Worm (Caenorhabditis elegans) whole organism, L1 larva: ENCODE data around the gene igdb-2.

ENCODE experiments used
- C16A3.4 ChIP-seq: fragments of 150-350 bp; optimal IDR thresholded peaks from 2 replicates; lab custom pipeline; 2014; ENCODE audit warnings: missing biosample characterization, missing genetic modification characterization
- C34B4.2 ChIP-seq: sonication (generic microtip); optimal IDR thresholded peaks from 2 replicates; lab custom pipeline; 2017; ENCODE audit warnings: mild to moderate bottlenecking, missing genetic modification characterization, missing compliant biosample characterization
- F16B12.6 ChIP-seq: fragments of 150-350 bp; optimal IDR thresholded peaks from 2 replicates; lab custom pipeline; 2014; ENCODE audit warnings: missing biosample characterization, missing genetic modification characterization
- aha-1 ChIP-seq: fragments of 150-350 bp; optimal IDR thresholded peaks from 2 replicates; lab custom pipeline; 2014; ENCODE audit warnings: missing biosample characterization, missing genetic modification characterization
- alr-1 ChIP-seq: fragments of 200-800 bp; sonication (Bioruptor generic); optimal IDR thresholded peaks from 2 replicates; lab custom pipeline; 2018; ENCODE audit warnings: borderline replicate concordance, mild to moderate bottlenecking, missing genetic modification characterization, missing compliant biosample characterization
- aly-2 ChIP-seq: fragments of 150-350 bp; optimal IDR thresholded peaks from 2 replicates; lab custom pipeline; 2014; ENCODE audit warnings: missing biosample characterization, missing genetic modification characterization
- ama-1 ChIP-seq: fragments of 150-350 bp; optimal IDR thresholded peaks from 2 replicates; lab custom pipeline; 2014
- blmp-1 ChIP-seq: fragments of 150-350 bp; optimal IDR thresholded peaks from 2 replicates; lab custom pipeline; 2014; ENCODE audit warnings: missing biosample characterization, missing genetic modification characterization
- ceh-63 ChIP-seq: fragments of 200-800 bp; sonication (Bioruptor generic); optimal IDR thresholded peaks from 2 replicates; lab custom pipeline; 2018; ENCODE audit warnings: mild to moderate bottlenecking, missing genetic modification characterization, missing compliant biosample characterization
- ceh-82 ChIP-seq, 3 experiments: fragments of 150-350 bp in 1 of 3; sonication (generic microtip) in 2 of 3; optimal IDR thresholded peaks; 2 replicates each; lab custom pipeline; 2014 to 2017; ENCODE audit warnings: missing biosample characterization in 3 of 3, missing genetic modification characterization in 3 of 3
- ceh-90 ChIP-seq: sonication (generic microtip); optimal IDR thresholded peaks from 2 replicates; lab custom pipeline; 2016; ENCODE audit warnings: missing genetic modification characterization, missing compliant biosample characterization
- ces-1 ChIP-seq: fragments of 150-350 bp; optimal IDR thresholded peaks from 2 replicates; lab custom pipeline; 2014; ENCODE audit warnings: missing biosample characterization, missing genetic modification reagents, missing genetic modification characterization
- dpl-1 ChIP-seq, 3 experiments: fragments of 150-350 bp in 2 of 3; sonication (generic microtip) in 1 of 3; optimal IDR thresholded peaks; 2 replicates each; lab custom pipeline; 2014 to 2017; ENCODE audit warnings: missing biosample characterization in 3 of 3, missing genetic modification characterization in 3 of 3, missing genetic modification reagents in 3 of 3
- dsc-1 ChIP-seq: sonication (generic microtip); optimal IDR thresholded peaks from 2 replicates; lab custom pipeline; 2016; ENCODE audit warnings: mild to moderate bottlenecking, missing genetic modification characterization, missing compliant biosample characterization
- efl-1 ChIP-seq, 4 experiments: fragments of 150-350 bp; optimal IDR thresholded peaks in 3 of 4; peaks in 1 of 4; 1 replicate in 1 of 4; 2 replicates in 3 of 4; lab custom pipeline; 2014; ENCODE audit warnings: missing biosample characterization in 2 of 4, missing genetic modification characterization in 2 of 4, missing genetic modification reagents in 2 of 4
- egl-27 ChIP-seq, 2 experiments: fragments of 150-350 bp in 1 of 2; sonication (generic microtip); optimal IDR thresholded peaks; 3 replicates each; lab custom pipeline; 2017 to 2018; ENCODE audit warnings: missing biosample characterization in 2 of 2, missing genetic modification characterization in 2 of 2, missing genetic modification reagents in 2 of 2
- elt-2 ChIP-seq: sonication (generic microtip); optimal IDR thresholded peaks from 2 replicates; lab custom pipeline; 2016; ENCODE audit warnings: missing genetic modification characterization, mild to moderate bottlenecking, inconsistent platforms, missing compliant biosample characterization, missing genetic modification reagents
- fkh-4 ChIP-seq: sonication (generic microtip); optimal IDR thresholded peaks from 2 replicates; lab custom pipeline; 2016; ENCODE audit warnings: missing compliant biosample characterization, missing genetic modification characterization, borderline replicate concordance
- fkh-8 ChIP-seq: sonication (generic microtip); optimal IDR thresholded peaks from 2 replicates; lab custom pipeline; 2016; ENCODE audit warnings: mild to moderate bottlenecking, missing genetic modification characterization, missing compliant biosample characterization
- grh-1 ChIP-seq: fragments of 200-800 bp; sonication (Bioruptor generic); IDR thresholded peaks from 2 replicates; pipeline ENCODE4 v1.3.6; 2022; ENCODE audit warnings: missing genetic modification reagents, missing genetic modification characterization, missing compliant biosample characterization
- hlh-17 ChIP-seq: fragments of 200-800 bp; sonication (Bioruptor generic); optimal IDR thresholded peaks from 2 replicates; lab custom pipeline; 2018; ENCODE audit warnings: missing genetic modification characterization, mild to moderate bottlenecking, missing compliant biosample characterization, moderate library complexity, borderline replicate concordance
- jun-1 ChIP-seq: fragments of 150-350 bp; optimal IDR thresholded peaks from 2 replicates; lab custom pipeline; 2014; ENCODE audit warnings: missing biosample characterization, missing genetic modification reagents, missing genetic modification characterization
- lin-13 ChIP-seq: fragments of 150-350 bp; optimal IDR thresholded peaks from 2 replicates; lab custom pipeline; 2014; ENCODE audit warnings: missing biosample characterization, missing genetic modification reagents, missing genetic modification characterization
- lin-14 ChIP-seq: fragments of 200-800 bp; sonication (Bioruptor generic); optimal IDR thresholded peaks from 2 replicates; lab custom pipeline; 2018; ENCODE audit warnings: mild to moderate bottlenecking, missing genetic modification characterization, moderate library complexity, missing compliant biosample characterization
- lin-35 ChIP-seq, 2 experiments: fragments of 150-350 bp; optimal IDR thresholded peaks; 2 replicates each; lab custom pipeline; 2014; ENCODE audit warnings: missing biosample characterization in 2 of 2, missing genetic modification characterization in 2 of 2, missing genetic modification reagents in 2 of 2
- lin-39 ChIP-seq: fragments of 150-350 bp; optimal IDR thresholded peaks from 2 replicates; lab custom pipeline; 2014; ENCODE audit warnings: missing biosample characterization, missing genetic modification reagents, missing genetic modification characterization
- lir-3 ChIP-seq: sonication (generic microtip); optimal IDR thresholded peaks from 2 replicates; lab custom pipeline; 2016; ENCODE audit warnings: mild to moderate bottlenecking, missing genetic modification characterization, moderate library complexity, missing compliant biosample characterization; ENCODE audit not compliant: poor library complexity
- mdl-1 ChIP-seq, 2 experiments: fragments of 150-350 bp; optimal IDR thresholded peaks; 2 replicates each; lab custom pipeline; 2014 to 2017; ENCODE audit warnings: missing biosample characterization in 2 of 2, missing genetic modification characterization in 2 of 2, inconsistent platforms in 1 of 2
- mep-1 ChIP-seq: fragments of 150-350 bp; optimal IDR thresholded peaks from 2 replicates; lab custom pipeline; 2014; ENCODE audit warnings: missing biosample characterization, missing genetic modification characterization
- nhr-20 ChIP-seq: sonication (generic microtip); optimal IDR thresholded peaks from 2 replicates; lab custom pipeline; 2016; ENCODE audit warnings: mild to moderate bottlenecking, missing genetic modification characterization, missing compliant biosample characterization
- nhr-76 ChIP-seq: sonication (generic microtip); optimal IDR thresholded peaks from 2 replicates; lab custom pipeline; 2017; ENCODE audit warnings: missing biosample characterization, missing genetic modification characterization
- nhr-77 ChIP-seq: fragments of 150-350 bp; optimal IDR thresholded peaks from 2 replicates; lab custom pipeline; 2014; ENCODE audit warnings: missing biosample characterization, missing genetic modification characterization
- nhr-84 ChIP-seq: sonication (generic microtip); optimal IDR thresholded peaks from 2 replicates; lab custom pipeline; 2017; ENCODE audit warnings: missing biosample characterization, missing genetic modification characterization
- rnt-1 ChIP-seq: sonication (generic microtip); optimal IDR thresholded peaks from 2 replicates; lab custom pipeline; 2016; ENCODE audit warnings: mild to moderate bottlenecking, missing genetic modification characterization, moderate library complexity, missing compliant biosample characterization
- snpc-4 ChIP-seq: fragments of 150-350 bp; optimal IDR thresholded peaks from 2 replicates; lab custom pipeline; 2014; ENCODE audit warnings: missing biosample characterization, missing genetic modification characterization
- sox-4 ChIP-seq: sonication (generic microtip); optimal IDR thresholded peaks from 2 replicates; lab custom pipeline; 2016; ENCODE audit warnings: missing genetic modification characterization, missing compliant biosample characterization
- sptf-1 ChIP-seq: fragments of 150-350 bp; optimal IDR thresholded peaks from 2 replicates; lab custom pipeline; 2014; ENCODE audit warnings: missing biosample characterization, missing genetic modification characterization
- swsn-7 ChIP-seq: sonication (generic microtip); optimal IDR thresholded peaks from 2 replicates; lab custom pipeline; 2016; ENCODE audit warnings: missing genetic modification characterization, missing compliant biosample characterization
- tlp-1 ChIP-seq: fragments of 150-350 bp; optimal IDR thresholded peaks from 2 replicates; lab custom pipeline; 2014; ENCODE audit warnings: missing biosample characterization, missing genetic modification characterization
- unc-30 ChIP-seq: sonication (generic microtip); optimal IDR thresholded peaks from 2 replicates; lab custom pipeline; 2017; ENCODE audit warnings: missing biosample characterization, missing genetic modification characterization
- unc-62 ChIP-seq: fragments of 150-350 bp; optimal IDR thresholded peaks from 2 replicates; lab custom pipeline; 2014; ENCODE audit warnings: missing biosample characterization, missing genetic modification reagents, missing genetic modification characterization
- unc-86 ChIP-seq: sonication (generic microtip); optimal IDR thresholded peaks from 2 replicates; lab custom pipeline; 2016; ENCODE audit warnings: missing genetic modification characterization, missing compliant biosample characterization
- zip-4 ChIP-seq: fragments of 200-800 bp; sonication (Bioruptor generic); optimal IDR thresholded peaks from 2 replicates; lab custom pipeline; 2018; ENCODE audit warnings: mild to moderate bottlenecking, missing genetic modification characterization, moderate library complexity, missing compliant biosample characterization
- ztf-11 ChIP-seq, 2 experiments: sonication (generic microtip); optimal IDR thresholded peaks; 2 replicates each; lab custom pipeline; 2016 to 2017; ENCODE audit warnings: missing genetic modification characterization in 2 of 2, missing biosample characterization in 1 of 2, missing compliant biosample characterization in 1 of 2

Gene igdb-2

DNA sequence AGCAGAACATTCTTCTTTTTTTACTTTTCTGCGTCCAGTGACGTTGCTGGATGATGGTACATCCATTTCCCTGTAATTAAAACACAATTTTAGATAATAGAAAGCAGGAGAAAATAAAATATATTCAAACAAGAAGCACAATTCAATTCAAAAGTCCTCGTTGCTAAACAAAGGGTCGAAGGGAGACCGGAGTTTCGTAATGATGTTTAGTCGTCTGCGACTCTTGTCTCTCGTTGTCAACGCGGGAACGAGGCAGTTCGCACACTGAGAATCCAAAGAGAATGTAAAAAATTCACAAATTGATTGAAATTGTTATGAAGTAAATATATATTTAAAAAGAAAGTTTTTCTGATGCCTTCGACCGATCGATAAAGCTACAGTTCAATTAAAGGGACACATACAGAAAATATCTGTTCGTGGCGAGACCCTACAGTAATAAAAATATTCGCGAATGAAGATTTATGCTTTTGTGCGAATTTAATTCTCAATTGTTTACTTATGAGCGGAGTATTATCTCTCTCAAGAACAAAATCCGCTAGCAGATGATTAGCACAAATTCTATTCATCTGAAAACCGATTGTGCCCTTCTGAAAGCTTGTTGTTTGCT is 17.1 kb upstream of the igdb-2 start, which contains the start of gene dpy-26 (continued):
- peak; percentile 57 to 79 for TF ChIP-seq lin-35 (GFP tag; optimal IDR thresholded peaks at IDR 0.05; lab: Kevin White, UChicago)
- no peak for TF ChIP-seq nhr-76
- TF ChIP-seq lin-13 (GFP tag; lab: Kevin White, UChicago): peak; percentile 7
- no peak for TF ChIP-seq snpc-4 (tag; lab: Kevin White, UChicago)
- no peak for TF ChIP-seq C34B4.2 (tag; lab: Kevin White, UChicago)
- TF ChIP-seq elt-2 (tag; lab: Kevin White, UChicago): no peak
- peak; percentile 33 for TF ChIP-seq nhr-20 (tag; lab: Kevin White, UChicago)
- no peak for TF ChIP-seq ztf-11 (tag; optimal IDR thresholded peaks at IDR 0.05; lab: Kevin White, UChicago)
- no peak for TF ChIP-seq aha-1 (tag; lab: Kevin White, UChicago)
- TF ChIP-seq unc-62 (GFP tag; lab: Kevin White, UChicago): no peak
- TF ChIP-seq swsn-7 (tag; lab: Kevin White, UChicago): peak; percentile 26
- no peak for TF ChIP-seq lin-14 (GFP tag; lab: Kevin White, UChicago)
- TF ChIP-seq zip-4 (GFP tag; lab: Kevin White, UChicago): no peak
- TF ChIP-seq C16A3.4 (tag; lab: Kevin White, UChicago): peak; percentile 5
- peak; percentile 8 for TF ChIP-seq aly-2 (tag; lab: Kevin White, UChicago)
- TF ChIP-seq hlh-17: no peak
- TF ChIP-seq, all 84 proteins: peak for 17

ce11 chrIV:12454115-12454514 is 14.3 kb upstream of the igdb-2 start, which contains the start of gene spe-44:
Gene spe-44, minus strand, starts transcription at chrIV:12454215.
- no peak for TF ChIP-seq jun-1 (tag; lab: Kevin White, UChicago)
- no peak for TF ChIP-seq aly-2 (tag; lab: Kevin White, UChicago)
- no peak for TF ChIP-seq dpl-1 (GFP tag; optimal IDR thresholded peaks at IDR 0.05; lab: Kevin White, UChicago)
- no peak for TF ChIP-seq rnt-1 (tag; lab: Kevin White, UChicago)
- TF ChIP-seq mdl-1 (tag; optimal IDR thresholded peaks at IDR 0.05; lab: Kevin White, UChicago): no peak
- TF ChIP-seq fkh-4: no peak
- no peak for TF ChIP-seq ces-1 (GFP tag; lab: Kevin White, UChicago)
- TF ChIP-seq hlh-17: no peak
- no peak for TF ChIP-seq ceh-90 (tag; lab: Kevin White, UChicago)
- no peak for TF ChIP-seq alr-1 (tag; lab: Kevin White, UChicago)

ce11 chrIV:12454750-12455149 is 13.7 kb upstream of the igdb-2 start, which contains the start of gene smz-1:
Gene smz-1, plus strand, starts transcription at chrIV:12455050.
- TF ChIP-seq mdl-1 (tag; optimal IDR thresholded peaks at IDR 0.05; lab: Kevin White, UChicago): no peak
- TF ChIP-seq efl-1 (optimal IDR thresholded peaks at IDR 0.05; lab: Kevin White, UChicago): no peak
- no peak for TF ChIP-seq efl-1 (GFP tag; optimal IDR thresholded peaks at IDR 0.05 in 1 of 2; lab: Kevin White, UChicago)
- no peak for TF ChIP-seq mep-1 (tag; lab: Kevin White, UChicago)
- TF ChIP-seq unc-30 (tag; lab: Kevin White, UChicago): no peak
- no peak for TF ChIP-seq ama-1

ce11 chrIV:12456613-12457012 is 11.8 kb upstream of the igdb-2 start, which contains the start of gene C25G4.7:
Gene C25G4.7, plus strand, starts transcription at chrIV:12456913.
- TF ChIP-seq lin-39 (no peak), F16B12.6 (no peak), snpc-4 (tag; lab: Kevin White, UChicago) (no peak), ama-1 (no peak), egl-27 (tag; optimal IDR thresholded peaks at IDR 0.05; lab: Kevin White, UChicago) (no peak), grh-1 (no peak), lir-3 (tag; lab: Kevin White, UChicago) (no peak)

DNA sequence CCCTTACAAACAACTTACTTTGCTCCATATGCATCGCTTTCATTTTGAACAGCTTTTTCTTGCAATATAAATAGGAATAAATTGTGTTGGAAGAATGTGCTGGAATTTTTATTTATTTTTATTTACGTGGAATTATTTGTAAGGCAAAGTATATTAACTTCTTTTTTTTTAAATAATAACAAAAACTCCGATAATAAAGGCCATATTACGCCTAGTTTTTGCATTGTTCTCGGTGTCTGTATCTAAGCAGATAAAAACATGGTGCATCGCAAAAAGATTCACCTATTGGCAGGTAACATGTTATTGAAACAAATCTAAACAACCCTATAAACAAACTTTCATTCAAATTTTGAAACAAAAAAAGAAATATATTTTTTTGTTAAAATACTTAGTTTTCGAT is 5.1 kb upstream of the igdb-2 start, which contains the start of gene C25G4.8:
C25G4.8 (minus strand) TSS at position 101 of the 400 bp plus-strand sequence.
- TF ChIP-seq unc-62 (GFP tag; lab: Kevin White, UChicago) (no peak), sptf-1 (tag; lab: Kevin White, UChicago) (no peak), ceh-63 (GFP tag; lab: Kevin White, UChicago) (no peak), tlp-1 (tag; lab: Kevin White, UChicago) (no peak), blmp-1 (tag; lab: Kevin White, UChicago) (no peak), nhr-76 (no peak), nhr-84 (tag; lab: Kevin White, UChicago) (no peak), dsc-1 (tag; lab: Kevin White, UChicago) (no peak), ceh-82 (tag; optimal IDR thresholded peaks at IDR 0.05; lab: Kevin White, UChicago) (no peak), sox-4 (tag; lab: Kevin White, UChicago) (no peak), lin-14 (GFP tag; lab: Kevin White, UChicago) (no peak), nhr-77 (no peak), ceh-90 (tag; lab: Kevin White, UChicago) (no peak), fkh-8 (tag; lab: Kevin White, UChicago) (no peak), unc-86 (no peak)
